Worm (Caenorhabditis elegans) whole organism, midembryonic: ENCODE measurements around the gene irld-50.

Experiments used
- ref-1 ChIP-seq: fragments of 200-800 bp; sonication (Bioruptor generic); conservative IDR thresholded peaks from 2 replicates; pipeline ENCODE4 v1.3.6; 2022; ENCODE audit warnings: missing genetic modification reagents, missing genetic modification characterization, missing compliant biosample characterization
- tab-1 ChIP-seq: fragments of 200-800 bp; sonication (Bioruptor generic); IDR thresholded peaks from 2 replicates; pipeline ENCODE4 v1.3.6; 2022; ENCODE audit warnings: missing genetic modification characterization, missing compliant biosample characterization
- ztf-29 ChIP-seq: fragments of 200-800 bp; sonication (Bioruptor generic); IDR thresholded peaks from 2 replicates; pipeline ENCODE4 v1.3.6; 2022; ENCODE audit warnings: missing genetic modification reagents, missing genetic modification characterization, missing compliant biosample characterization

DNA sequence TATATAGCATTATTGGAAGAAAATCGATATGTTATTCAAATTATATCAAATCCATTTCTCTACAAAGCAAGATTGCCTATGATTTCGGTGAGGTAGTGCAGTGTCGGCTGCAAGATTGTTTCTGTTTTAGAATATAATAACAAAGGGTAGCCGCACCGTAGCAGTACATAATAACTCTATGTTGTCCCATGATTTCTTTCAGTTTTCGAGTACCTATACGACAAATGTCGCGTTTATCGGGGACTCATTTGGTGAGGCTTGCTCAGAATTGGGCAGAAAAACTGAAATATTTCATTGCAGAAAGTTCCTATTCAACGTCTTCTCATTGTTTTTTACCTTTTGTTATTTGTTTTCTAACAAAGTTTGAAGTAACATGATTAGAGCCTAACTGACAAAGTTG, 2.6 kb upstream of the irld-50 start, which contains the start of gene srw-79:
- TF ChIP-seq ztf-29 (GFP tag; lab: Robert Waterston, UW) (no peak), tab-1 (GFP tag; lab: Robert Waterston, UW) (no peak), ref-1 (no peak)
